Worm (Caenorhabditis elegans) whole organism, L2 larva: ENCODE data around the gene srw-97.

Source experiments
- ama-1 ChIP-seq: fragments of 150-350 bp; optimal IDR thresholded peaks from 2 replicates; lab custom pipeline; 2018; ENCODE audit warnings: inconsistent platforms
- ceh-82 ChIP-seq: fragments of 150-350 bp; optimal IDR thresholded peaks from 2 replicates; lab custom pipeline; 2014; ENCODE audit warnings: missing biosample characterization, missing genetic modification characterization
- dmd-4 ChIP-seq: sonication (generic microtip); optimal IDR thresholded peaks from 2 replicates; lab custom pipeline; 2017; ENCODE audit warnings: missing biosample characterization, missing genetic modification characterization
- egl-27 ChIP-seq: sonication (generic microtip); optimal IDR thresholded peaks from 3 replicates; lab custom pipeline; 2017; ENCODE audit warnings: missing biosample characterization, missing genetic modification reagents, missing genetic modification characterization
- elt-3 ChIP-seq: sonication (generic microtip); optimal IDR thresholded peaks from 2 replicates; lab custom pipeline; 2017; ENCODE audit warnings: missing biosample characterization, missing genetic modification characterization
- lin-39 ChIP-seq: fragments of 150-350 bp; optimal IDR thresholded peaks from 2 replicates; lab custom pipeline; 2014; ENCODE audit warnings: missing biosample characterization, missing genetic modification reagents, missing genetic modification characterization
- mab-5 ChIP-seq: fragments of 150-350 bp; optimal IDR thresholded peaks from 2 replicates; lab custom pipeline; 2014; ENCODE audit warnings: missing biosample characterization, missing genetic modification characterization
- nhr-12 ChIP-seq: fragments of 150-350 bp; optimal IDR thresholded peaks from 2 replicates; lab custom pipeline; 2014; ENCODE audit warnings: missing biosample characterization, missing genetic modification characterization
- peb-1 ChIP-seq: fragments of 150-350 bp; optimal IDR thresholded peaks from 2 replicates; lab custom pipeline; 2014; ENCODE audit warnings: missing biosample characterization, missing genetic modification characterization
- unc-39 ChIP-seq: fragments of 150-350 bp; optimal IDR thresholded peaks from 2 replicates; lab custom pipeline; 2014; ENCODE audit warnings: missing biosample characterization, missing genetic modification characterization
- zag-1 ChIP-seq: fragments of 150-350 bp; optimal IDR thresholded peaks from 2 replicates; lab custom pipeline; 2014; ENCODE audit warnings: missing biosample characterization, missing genetic modification characterization
- ztf-1 ChIP-seq: fragments of 200-800 bp; sonication (Bioruptor generic); conservative IDR thresholded peaks from 2 replicates; pipeline ENCODE4 v1.3.6; 2022; ENCODE audit warnings: missing genetic modification characterization, missing compliant biosample characterization
- ztf-11 ChIP-seq: sonication (generic microtip); optimal IDR thresholded peaks from 2 replicates; lab custom pipeline; 2017; ENCODE audit warnings: missing biosample characterization, missing genetic modification characterization

- TF ChIP-seq ama-1 (no peak), ceh-82 (tag; lab: Kevin White, UChicago) (no peak), egl-27 (tag; lab: Kevin White, UChicago) (no peak), unc-39 (tag; lab: Kevin White, UChicago) (no peak), ztf-1 (GFP tag; lab: Robert Waterston, UW) (no peak), dmd-4 (tag; lab: Kevin White, UChicago) (no peak), nhr-12 (tag; lab: Kevin White, UChicago) (no peak), zag-1 (no peak), mab-5 (tag; lab: Kevin White, UChicago) (no peak), lin-39 (no peak), ztf-11 (tag; lab: Kevin White, UChicago) (no peak), elt-3 (no peak), peb-1 (tag; lab: Kevin White, UChicago) (no peak)
Observed at ce11 chrII:1646199-1646598, 22.6 kb downstream of the srw-97 start, which contains the start of gene ZC204.17.
